Worm (Caenorhabditis elegans) whole organism, young adult: ENCODE measurements around the gene Y39B6A.43.
A peak's percentile ranks its signal among the peaks of the same experiment; 100 is the strongest.

Experiments
- D2030.7 ChIP-seq: fragments of 200-800 bp; sonication (Bioruptor generic); IDR thresholded peaks from 2 replicates; pipeline ENCODE4 v1.3.6; 2022; ENCODE audit warnings: missing genetic modification reagents, missing genetic modification characterization, missing compliant biosample characterization
- F10E7.11 ChIP-seq: sonication (generic microtip); optimal IDR thresholded peaks from 2 replicates; lab custom pipeline; 2017; ENCODE audit warnings: mild to moderate bottlenecking, missing genetic modification characterization, moderate library complexity, missing compliant biosample characterization
- F57A8.1 ChIP-seq: fragments of 200-800 bp; sonication (Bioruptor generic); optimal IDR thresholded peaks from 2 replicates; lab custom pipeline; 2018; ENCODE audit warnings: mild to moderate bottlenecking, missing genetic modification characterization, moderate library complexity, missing compliant biosample characterization
- T07F8.4 ChIP-seq: sonication (generic microtip); optimal IDR thresholded peaks from 2 replicates; lab custom pipeline; 2016; ENCODE audit warnings: mild to moderate bottlenecking, missing genetic modification characterization, moderate library complexity, missing compliant biosample characterization
- Y53G8AR.9 ChIP-seq: fragments of 200-800 bp; sonication (Bioruptor generic); conservative IDR thresholded peaks from 2 replicates; pipeline ENCODE4 v1.3.6; 2022; ENCODE audit warnings: missing genetic modification reagents, missing genetic modification characterization, missing compliant biosample characterization
- Y79H2A.3 ChIP-seq: fragments of 200-800 bp; sonication (Bioruptor generic); conservative IDR thresholded peaks from 2 replicates; pipeline ENCODE4 v1.3.6; 2022; ENCODE audit warnings: missing genetic modification reagents, missing genetic modification characterization, missing compliant biosample characterization
- ama-1 ChIP-seq, 3 experiments: fragments of 150-350 bp in 1 of 3; sonication (generic microtip) in 2 of 3; optimal IDR thresholded peaks; 2 replicates each; lab custom pipeline; 2014 to 2018; ENCODE audit warnings: missing biosample characterization in 2 of 3, missing genetic modification characterization in 2 of 3, missing genetic modification reagents in 2 of 3
- aptf-2 ChIP-seq: fragments of 200-800 bp; sonication (Bioruptor generic); conservative IDR thresholded peaks from 2 replicates; pipeline ENCODE4 v1.3.6; 2022; ENCODE audit warnings: missing genetic modification reagents, missing genetic modification characterization, missing compliant biosample characterization
- attf-5 ChIP-seq: fragments of 200-800 bp; sonication (Bioruptor generic); optimal IDR thresholded peaks from 2 replicates; lab custom pipeline; 2018; ENCODE audit warnings: mild to moderate bottlenecking, missing genetic modification characterization, missing compliant biosample characterization
- attf-6 ChIP-seq: fragments of 200-800 bp; sonication (Bioruptor generic); IDR thresholded peaks from 2 replicates; pipeline ENCODE4 v1.3.6; 2022; ENCODE audit warnings: missing genetic modification reagents, missing genetic modification characterization, missing compliant biosample characterization
- ccch-3 ChIP-seq: fragments of 200-800 bp; sonication (Bioruptor generic); optimal IDR thresholded peaks from 2 replicates; lab custom pipeline; 2018; ENCODE audit warnings: mild to moderate bottlenecking, missing genetic modification characterization, missing compliant biosample characterization
- cebp-1 ChIP-seq, 2 experiments: fragments of 200-800 bp in 1 of 2; sonication (Bioruptor generic) in 1 of 2; sonication (generic microtip) in 1 of 2; IDR thresholded peaks in 1 of 2; optimal IDR thresholded peaks in 1 of 2; 2 replicates each; pipeline versions ENCODE4 v1.3.6 to Lab custom; 2017 to 2022; ENCODE audit warnings: missing compliant biosample characterization in 2 of 2, missing genetic modification characterization in 2 of 2, mild to moderate bottlenecking in 1 of 2, missing genetic modification reagents in 1 of 2, moderate library complexity in 1 of 2
- ceh-100 ChIP-seq: fragments of 200-800 bp; sonication (Bioruptor generic); IDR thresholded peaks from 2 replicates; pipeline ENCODE4 v1.3.6; 2022; ENCODE audit warnings: missing genetic modification reagents, missing genetic modification characterization, missing compliant biosample characterization
- ceh-79 ChIP-seq: sonication (generic microtip); optimal IDR thresholded peaks from 2 replicates; lab custom pipeline; 2017; ENCODE audit warnings: mild to moderate bottlenecking, missing genetic modification characterization, missing compliant biosample characterization
- dpff-1 ChIP-seq: sonication (generic microtip); optimal IDR thresholded peaks from 2 replicates; lab custom pipeline; 2017; ENCODE audit warnings: mild to moderate bottlenecking, missing genetic modification characterization, missing compliant biosample characterization
- efl-1 ChIP-seq: fragments of 150-350 bp; optimal IDR thresholded peaks from 2 replicates; lab custom pipeline; 2014; ENCODE audit warnings: missing biosample characterization, missing genetic modification reagents, missing genetic modification characterization
- egl-18 ChIP-seq: fragments of 200-800 bp; sonication (Bioruptor generic); IDR thresholded peaks from 2 replicates; pipeline ENCODE4 v1.3.6; 2022; ENCODE audit warnings: missing genetic modification reagents, missing genetic modification characterization, missing compliant biosample characterization
- gei-17 ChIP-seq: fragments of 200-800 bp; sonication (Bioruptor generic); optimal IDR thresholded peaks from 2 replicates; lab custom pipeline; 2018; ENCODE audit warnings: mild to moderate bottlenecking, missing genetic modification characterization, missing compliant biosample characterization
- hlh-12 ChIP-seq: sonication (generic microtip); optimal IDR thresholded peaks from 2 replicates; lab custom pipeline; 2016; ENCODE audit warnings: missing genetic modification characterization, missing compliant biosample characterization
- hlh-26 ChIP-seq: fragments of 200-800 bp; sonication (Bioruptor generic); conservative IDR thresholded peaks from 2 replicates; pipeline ENCODE4 v1.3.6; 2022; ENCODE audit warnings: missing genetic modification reagents, missing genetic modification characterization, missing compliant biosample characterization
- hmg-1.2 ChIP-seq: fragments of 200-800 bp; sonication (Bioruptor generic); IDR thresholded peaks from 2 replicates; pipeline ENCODE4 v1.3.6; 2022; ENCODE audit warnings: missing genetic modification reagents, missing genetic modification characterization, missing compliant biosample characterization
- hrde-1 ChIP-seq: sonication (generic microtip); optimal IDR thresholded peaks from 2 replicates; lab custom pipeline; 2016; ENCODE audit warnings: missing genetic modification characterization, mild to moderate bottlenecking, missing compliant biosample characterization, moderate library complexity, missing genotype, missing genetic modification reagents, borderline replicate concordance
- lin-35 ChIP-seq, 3 experiments: fragments of 150-350 bp in 2 of 3; sonication (generic microtip) in 1 of 3; optimal IDR thresholded peaks; 2 replicates each; lab custom pipeline; 2014 to 2018; ENCODE audit warnings: missing biosample characterization in 3 of 3, missing genetic modification characterization in 3 of 3, missing genetic modification reagents in 3 of 3
- lin-54 ChIP-seq: fragments of 200-800 bp; sonication (Bioruptor generic); optimal IDR thresholded peaks from 2 replicates; lab custom pipeline; 2018; ENCODE audit warnings: mild to moderate bottlenecking, missing genetic modification characterization, missing compliant biosample characterization
- lsl-1 ChIP-seq: fragments of 200-800 bp; sonication (Bioruptor generic); optimal IDR thresholded peaks from 2 replicates; lab custom pipeline; 2018; ENCODE audit warnings: mild to moderate bottlenecking, missing genetic modification characterization, moderate library complexity, missing compliant biosample characterization
- madf-10 ChIP-seq: sonication (generic microtip); optimal IDR thresholded peaks from 2 replicates; lab custom pipeline; 2016; ENCODE audit warnings: mild to moderate bottlenecking, missing genetic modification characterization, missing compliant biosample characterization
- mel-28 ChIP-seq: sonication (generic microtip); optimal IDR thresholded peaks from 2 replicates; lab custom pipeline; 2016; ENCODE audit warnings: borderline replicate concordance, mild to moderate bottlenecking, missing genetic modification characterization, missing compliant biosample characterization
- nfyb-1 ChIP-seq: fragments of 200-800 bp; sonication (Bioruptor generic); IDR thresholded peaks from 2 replicates; pipeline ENCODE4 v1.3.6; 2022; ENCODE audit warnings: missing genetic modification reagents, missing genetic modification characterization, missing compliant biosample characterization
- nhr-80 ChIP-seq: sonication (generic microtip); optimal IDR thresholded peaks from 2 replicates; lab custom pipeline; 2016; ENCODE audit warnings: missing genetic modification characterization, missing compliant biosample characterization
- sptf-2 ChIP-seq: fragments of 200-800 bp; sonication (Bioruptor generic); optimal IDR thresholded peaks from 2 replicates; lab custom pipeline; 2018; ENCODE audit warnings: mild to moderate bottlenecking, missing genetic modification characterization, missing compliant biosample characterization
- tlf-1 ChIP-seq: fragments of 200-800 bp; sonication (Bioruptor generic); optimal IDR thresholded peaks from 2 replicates; lab custom pipeline; 2018; ENCODE audit warnings: mild to moderate bottlenecking, missing genetic modification characterization, missing compliant biosample characterization
- unc-62 ChIP-seq: fragments of 150-350 bp; optimal IDR thresholded peaks from 2 replicates; lab custom pipeline; 2014; ENCODE audit warnings: missing biosample characterization, missing genetic modification reagents, missing genetic modification characterization
- zfh-2 ChIP-seq: fragments of 200-800 bp; sonication (Bioruptor generic); conservative IDR thresholded peaks from 2 replicates; pipeline ENCODE4 v1.3.6; 2022; ENCODE audit warnings: missing genetic modification reagents, missing genetic modification characterization, missing compliant biosample characterization
- zim-3 ChIP-seq: sonication (generic microtip); optimal IDR thresholded peaks from 2 replicates; lab custom pipeline; 2017; ENCODE audit warnings: mild to moderate bottlenecking, missing genetic modification characterization, moderate library complexity, missing compliant biosample characterization
- ztf-18 ChIP-seq: sonication (generic microtip); optimal IDR thresholded peaks from 2 replicates; lab custom pipeline; 2016; ENCODE audit warnings: missing genotype, mild to moderate bottlenecking, missing genetic modification characterization, missing compliant biosample characterization
- ztf-26 ChIP-seq: sonication (generic microtip); optimal IDR thresholded peaks from 2 replicates; lab custom pipeline; 2017; ENCODE audit warnings: missing genetic modification characterization, missing compliant biosample characterization

Gene Y39B6A.43

DNA sequence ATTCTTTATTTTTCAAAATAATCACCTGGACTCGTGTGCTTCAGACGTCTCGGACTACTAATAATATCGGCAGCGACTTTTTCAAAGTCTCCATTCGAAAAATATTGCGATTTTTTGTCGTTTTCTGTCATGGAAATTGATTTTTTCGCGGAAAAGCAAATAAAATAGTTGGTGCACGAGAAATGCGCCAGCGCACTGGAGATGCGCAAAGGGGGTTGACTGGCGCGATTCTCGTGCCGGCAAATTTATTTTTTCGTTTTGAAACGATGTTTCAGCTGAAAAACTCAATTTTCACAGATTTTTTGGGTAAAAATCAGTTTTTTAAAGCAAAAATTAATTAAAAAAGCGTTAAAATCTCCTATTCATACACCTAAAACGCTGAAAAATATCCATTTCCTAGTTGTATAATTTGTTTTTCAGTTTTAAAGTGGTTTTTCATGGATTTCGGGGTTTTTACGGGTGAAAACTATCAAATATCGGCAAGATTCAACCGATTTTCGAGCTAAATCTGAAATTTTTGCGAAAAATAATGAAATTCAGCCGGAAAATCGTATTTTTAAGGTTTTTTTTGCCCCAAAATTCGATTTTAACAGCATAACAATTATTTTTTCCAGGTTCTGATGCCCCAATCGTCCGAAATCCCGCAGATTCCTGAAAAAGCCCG is 22.7 kb upstream of the Y39B6A.43 start, which contains the start of the genes reps-1 and Y39B6A.37 (continued):
- peak; percentile 58 for TF ChIP-seq lsl-1
- peak; percentile 43; the same call in 1 of the 2 replicates for TF ChIP-seq hmg-1.2 (GFP tag; lab: Robert Waterston, UW)
- no peak for TF ChIP-seq cebp-1 (GFP tag; IDR thresholded peaks at IDR 0.05; lab: Robert Waterston, UW)
- peak; percentile 78 for TF ChIP-seq cebp-1 (tag; optimal IDR thresholded peaks at IDR 0.05; lab: Kevin White, UChicago)
- TF ChIP-seq zfh-2 (GFP tag; lab: Robert Waterston, UW): 0 out of 2 replicates have a peak, but pooled peaks have one; percentile 34
- peak; percentile 74 for TF ChIP-seq attf-5 (GFP tag; lab: Kevin White, UChicago)
- TF ChIP-seq hlh-12: no peak
- TF ChIP-seq efl-1 (GFP tag; lab: Kevin White, UChicago): peak; percentile 1
- peak; percentile 27 for TF ChIP-seq gei-17 (GFP tag; lab: Kevin White, UChicago)
- TF ChIP-seq egl-18 (GFP tag; lab: Robert Waterston, UW): no peak
- peak; percentile 94 for TF ChIP-seq Y53G8AR.9 (GFP tag; lab: Robert Waterston, UW)
- TF ChIP-seq ceh-100 (GFP tag; lab: Robert Waterston, UW): no peak
- no peak for TF ChIP-seq dpff-1 (tag; lab: Kevin White, UChicago)
- TF ChIP-seq lin-54 (GFP tag; lab: Kevin White, UChicago): peak; percentile 74
- TF ChIP-seq Y79H2A.3 (GFP tag; lab: Robert Waterston, UW): no peak
- no peak for TF ChIP-seq zim-3
- TF ChIP-seq mel-28: no peak
- TF ChIP-seq F10E7.11 (tag; lab: Kevin White, UChicago): no peak
- peak; percentile 46 for TF ChIP-seq ztf-26 (tag; lab: Kevin White, UChicago)
- TF ChIP-seq D2030.7: peak; percentile 78
- no peak for TF ChIP-seq ccch-3 (GFP tag; lab: Kevin White, UChicago)
- TF ChIP-seq tlf-1: peak; percentile 32
- no peak for TF ChIP-seq sptf-2 (GFP tag; lab: Kevin White, UChicago)
- TF ChIP-seq hlh-26 (GFP tag; lab: Robert Waterston, UW): no peak
- no peak for TF ChIP-seq unc-62 (GFP tag; lab: Kevin White, UChicago)
- no peak for TF ChIP-seq aptf-2 (GFP tag; lab: Robert Waterston, UW)

- TF ChIP-seq hrde-1 (tag; lab: Kevin White, UChicago) (no peak), T07F8.4 (no peak), attf-6 (GFP tag; lab: Robert Waterston, UW) (no peak), Y53G8AR.9 (GFP tag; lab: Robert Waterston, UW) (0 out of 2 replicates have a peak, but pooled peaks have one; percentile 54), lin-35 (GFP tag; optimal IDR thresholded peaks at IDR 0.05; lab: Kevin White, UChicago) (no peak)
Observed at ce11 chrV:18986103-18986502, 18.5 kb upstream of the Y39B6A.43 start.

DNA sequence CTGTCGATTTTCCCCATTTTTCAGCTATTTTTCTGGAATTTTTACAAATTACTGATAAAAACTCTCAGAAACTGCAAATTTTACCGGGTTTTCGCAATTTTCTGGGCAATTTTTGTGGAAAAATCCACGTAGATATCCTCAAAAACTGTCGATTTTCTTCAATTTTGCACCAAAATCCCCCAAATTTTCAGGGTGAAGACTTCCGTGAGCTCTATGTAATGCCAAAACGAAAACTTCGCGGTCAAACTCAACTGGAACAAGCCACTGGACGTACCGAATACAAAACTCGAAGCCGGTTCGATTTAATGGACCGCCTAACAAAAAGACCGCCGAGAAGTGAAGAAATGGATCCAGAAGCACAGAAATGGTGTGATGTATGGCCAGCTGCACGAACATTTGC is 14.1 kb upstream of the Y39B6A.43 start:
- TF ChIP-seq F10E7.11 (tag; lab: Kevin White, UChicago) (no peak), ceh-79 (tag; lab: Kevin White, UChicago) (no peak), nfyb-1 (no peak), madf-10 (tag; lab: Kevin White, UChicago) (no peak), nhr-80 (tag; lab: Kevin White, UChicago) (no peak), ama-1 (optimal IDR thresholded peaks at IDR 0.05; lab: Kevin White, UChicago) (no peak), ama-1 (GFP tag; optimal IDR thresholded peaks at IDR 0.05; lab: Kevin White, UChicago) (no peak), lsl-1 (no peak), attf-5 (GFP tag; lab: Kevin White, UChicago) (no peak), F57A8.1 (GFP tag; lab: Kevin White, UChicago) (no peak), ztf-18 (no peak)
